Fruit fly (Drosophila melanogaster): ENCODE results near the gene CG31388.

CG31388 gene

dm6 chr3R:11219883-11220282 lies 17.7 kb upstream of the CG31388 start, which contains the start of gene CG6689:
CG6689 (minus strand) TSS chr3R:11220064.
- no peak for TF ChIP-seq CG17801 (GFP tag; optimal IDR thresholded peaks at IDR 0.05; ENCODE audit: partially characterized antibody)

DNA sequence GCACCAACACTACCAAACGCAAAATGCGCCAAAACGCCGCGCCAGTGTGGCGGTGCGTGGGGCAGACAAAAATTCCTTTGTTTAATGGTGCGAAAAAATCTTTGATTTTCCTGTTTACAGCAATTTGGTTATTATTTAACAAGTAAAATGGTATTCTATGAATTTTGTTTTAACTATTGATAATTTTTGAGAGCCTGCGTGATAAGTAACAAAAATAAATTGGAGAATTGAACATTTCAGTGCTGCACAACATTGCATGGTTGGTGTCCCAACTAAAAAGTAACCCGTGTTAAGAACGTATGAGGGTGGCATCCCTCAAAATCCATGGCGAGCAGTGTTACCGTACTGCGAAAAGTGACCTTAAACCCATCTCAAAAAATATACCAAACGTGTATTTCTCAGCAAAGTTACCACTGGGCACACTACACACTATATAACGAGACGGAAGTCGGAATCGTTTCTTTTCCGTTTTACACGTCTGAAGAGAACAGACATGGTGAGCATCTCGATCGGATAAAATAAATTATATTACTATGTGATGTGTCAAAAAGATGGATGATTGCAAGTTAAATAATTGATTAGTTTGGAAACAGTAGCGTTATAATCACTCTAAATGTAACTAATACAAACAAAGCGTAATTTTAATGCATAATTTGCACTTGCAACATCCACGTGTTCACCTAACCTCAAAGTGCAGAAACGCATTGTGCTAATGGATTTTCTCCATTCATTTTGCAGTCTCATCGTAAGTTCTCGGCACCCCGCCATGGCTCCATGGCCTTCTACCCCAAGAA lies 16.0 kb upstream of the CG31388 start, which contains the start of the genes CG6693 and RpL3:
Gene CG6693, minus strand, starts transcription at position 203 of the 794 bp plus-strand sequence.
Gene RpL3, plus strand, starts transcription at position 458 of the 794 bp plus-strand sequence.
- TF ChIP-seq CG17801 (GFP tag; optimal IDR thresholded peaks at IDR 0.05; ENCODE audit: partially characterized antibody), result peak; percentile 84

DNA sequence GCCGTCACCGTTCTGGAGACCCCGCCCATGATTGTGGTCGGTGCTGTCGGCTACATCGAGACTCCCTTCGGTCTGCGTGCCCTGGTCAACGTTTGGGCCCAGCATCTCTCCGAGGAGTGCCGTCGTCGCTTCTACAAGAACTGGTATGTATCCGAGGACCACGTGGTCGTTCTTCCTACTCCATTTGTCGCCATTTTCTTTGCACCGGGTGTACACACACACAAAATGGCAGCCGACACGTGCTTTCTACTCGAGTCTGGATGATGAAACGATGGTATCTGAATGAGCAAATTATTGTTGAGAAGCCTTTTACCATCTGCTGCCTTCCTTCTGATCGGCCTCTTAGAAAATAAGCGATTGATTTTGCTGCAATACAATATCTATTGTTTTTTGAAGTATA lies 15.0 kb upstream of the CG31388 start:
- TF ChIP-seq CG17801 (GFP tag; optimal IDR thresholded peaks at IDR 0.05; ENCODE audit: partially characterized antibody), result no peak

- TF ChIP-seq CG17801 (GFP tag; optimal IDR thresholded peaks at IDR 0.05; ENCODE audit: partially characterized antibody), result no peak
Observed at dm6 chr3R:11224478-11224877, 13.1 kb upstream of the CG31388 start.

DNA sequence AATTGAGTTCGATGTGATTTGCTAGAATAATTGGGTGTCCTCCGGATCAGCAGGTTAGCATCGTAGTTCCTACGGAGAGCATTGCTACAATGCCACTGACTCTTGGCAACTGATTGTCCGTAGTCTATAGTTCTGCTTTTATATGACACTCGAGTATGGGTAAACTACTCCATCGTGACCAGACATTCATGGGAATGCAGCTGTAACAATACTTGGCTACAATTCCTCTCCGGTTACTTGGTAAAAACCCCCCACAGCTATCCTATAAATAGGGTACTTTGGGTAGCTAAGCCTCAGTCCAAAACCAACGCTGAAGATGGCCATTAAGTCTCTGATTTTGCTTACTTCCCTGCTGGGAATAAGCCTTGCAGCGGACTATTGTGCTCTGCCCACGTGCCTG lies 12.4 kb upstream of the CG31388 start, which contains the start of gene scpr-C:
Gene scpr-C, plus strand, starts transcription at position 301 of the 400 bp plus-strand sequence.
- no peak for TF ChIP-seq CG17801 (GFP tag; optimal IDR thresholded peaks at IDR 0.05; ENCODE audit: partially characterized antibody)

dm6 chr3R:11226496-11226895 lies 11.1 kb upstream of the CG31388 start, which contains the start of gene CG17726:
CG17726 (plus strand) TSS chr3R:11226762.
- TF ChIP-seq CG17801 (GFP tag; optimal IDR thresholded peaks at IDR 0.05; ENCODE audit: partially characterized antibody), result peak; percentile 98

- TF ChIP-seq CG17801 (GFP tag; optimal IDR thresholded peaks at IDR 0.05; ENCODE audit: partially characterized antibody), result no peak
Observed at dm6 chr3R:11230392-11230791, 7.2 kb upstream of the CG31388 start, which contains the start of gene GCC88. GCC88 (minus strand) TSS chr3R:11230600.

DNA sequence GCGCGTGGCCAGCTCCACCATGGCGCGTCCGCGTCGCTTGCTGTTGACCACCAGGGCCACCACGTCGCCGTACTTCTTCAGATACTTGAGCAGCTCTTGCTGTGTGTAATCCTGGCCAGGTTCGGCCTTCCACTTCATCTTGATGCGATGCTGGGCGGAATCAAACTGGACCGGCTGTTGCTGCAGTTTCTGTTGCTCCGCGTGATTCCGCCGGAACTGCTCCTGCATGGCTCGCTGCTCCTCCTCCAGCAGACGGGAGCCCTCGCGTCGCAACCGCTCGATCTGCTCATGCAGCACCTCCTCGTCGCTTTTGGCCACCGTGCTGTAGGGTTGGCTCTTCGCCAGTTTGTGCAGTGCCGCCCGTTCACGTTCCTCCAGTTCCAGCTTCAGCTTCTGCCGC lies 6.6 kb upstream of the CG31388 start:
- no peak for TF ChIP-seq CG17801 (GFP tag; optimal IDR thresholded peaks at IDR 0.05; ENCODE audit: partially characterized antibody)

DNA sequence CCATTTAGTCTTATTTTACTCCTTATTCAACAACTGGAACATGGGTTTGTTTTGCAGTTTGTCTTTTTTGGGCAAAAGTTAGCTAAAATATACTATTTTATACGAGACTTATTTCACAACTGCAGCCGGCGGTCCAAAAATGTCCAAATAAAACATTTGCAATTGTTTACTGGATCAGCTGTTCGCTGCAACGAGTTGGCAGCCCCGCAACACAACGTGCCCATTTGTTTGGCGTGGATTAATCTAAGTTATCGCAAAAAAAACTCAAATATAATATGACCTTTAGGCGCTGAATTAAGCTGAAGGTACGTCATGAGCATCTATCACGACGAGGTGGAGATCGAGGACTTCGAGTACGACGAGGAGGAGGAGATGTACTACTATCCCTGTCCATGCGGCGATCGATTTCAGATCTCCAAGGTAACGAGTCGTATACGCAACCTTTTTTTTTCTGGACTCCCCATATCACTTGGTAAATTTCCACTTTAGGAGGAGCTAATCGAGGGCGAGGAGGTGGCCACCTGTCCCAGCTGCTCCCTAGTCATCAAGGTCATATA lies 5.8 kb upstream of the CG31388 start, which contains the start of the genes CG17187 and Dph3:
Gene CG17187, minus strand, starts transcription at position 175 of the 557 bp plus-strand sequence.
Gene Dph3, plus strand, starts transcription at position 208 of the 557 bp plus-strand sequence.
- TF ChIP-seq CG17801 (GFP tag; optimal IDR thresholded peaks at IDR 0.05; ENCODE audit: partially characterized antibody), result no peak

- TF ChIP-seq CG17801 (GFP tag; optimal IDR thresholded peaks at IDR 0.05; ENCODE audit: partially characterized antibody), result no peak
Observed at dm6 chr3R:11234918-11235371, 2.7 kb upstream of the CG31388 start, which contains the start of the genes Arfip and CG17721. Arfip (minus strand) TSS chr3R:11235013. CG17721 (plus strand) TSS chr3R:11235140.

DNA sequence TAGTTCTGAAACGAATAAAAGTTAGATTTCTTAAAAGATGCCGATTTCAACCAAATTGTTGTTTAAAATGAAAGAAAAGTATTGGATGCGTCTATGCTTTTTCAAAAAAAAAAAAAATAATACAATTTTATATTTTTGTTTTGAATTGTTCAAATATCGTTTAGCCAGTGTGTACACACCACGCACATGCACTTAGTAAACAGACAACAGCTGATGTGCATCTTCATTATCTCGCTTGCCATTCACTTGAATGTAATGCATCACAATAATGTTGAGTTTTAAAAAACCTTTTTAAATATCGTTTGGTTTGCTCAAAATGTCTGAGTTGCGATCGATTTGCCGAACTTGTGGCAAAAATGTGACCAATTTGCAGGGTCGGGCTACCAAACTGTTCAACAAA lies 1.6 kb upstream of the CG31388 start, which contains the start of gene CG31441:
Gene CG31441, plus strand, starts transcription at position 246 of the 400 bp plus-strand sequence.
- TF ChIP-seq CG17801 (GFP tag; optimal IDR thresholded peaks at IDR 0.05; ENCODE audit: partially characterized antibody), result no peak

DNA sequence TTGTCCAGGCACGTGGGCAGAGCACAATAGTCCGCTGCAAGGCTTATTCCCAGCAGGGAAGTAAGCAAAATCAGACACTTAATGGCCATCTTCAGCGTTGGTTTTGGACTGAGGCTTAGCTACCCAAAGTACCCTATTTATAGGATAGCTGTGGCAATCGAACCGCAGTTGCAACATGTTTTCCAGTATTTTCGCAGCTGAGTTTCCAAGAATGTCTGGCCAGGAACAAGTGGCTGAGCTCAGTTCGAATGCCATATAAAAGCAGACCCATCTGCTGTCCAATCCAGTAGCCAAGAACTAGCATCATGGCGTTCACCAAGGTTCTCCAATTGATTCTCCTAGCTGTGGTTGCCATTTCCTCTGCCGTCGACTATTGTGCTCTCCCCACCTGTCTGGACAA lies 3.3 kb downstream of the CG31388 start, which contains the start of the genes scpr-B and scpr-A:
Gene scpr-B, minus strand, starts transcription at position 101 of the 400 bp plus-strand sequence.
Gene scpr-A, plus strand, starts transcription at position 293 of the 400 bp plus-strand sequence.
- TF ChIP-seq CG17801 (GFP tag; optimal IDR thresholded peaks at IDR 0.05; ENCODE audit: partially characterized antibody), result no peak

DNA sequence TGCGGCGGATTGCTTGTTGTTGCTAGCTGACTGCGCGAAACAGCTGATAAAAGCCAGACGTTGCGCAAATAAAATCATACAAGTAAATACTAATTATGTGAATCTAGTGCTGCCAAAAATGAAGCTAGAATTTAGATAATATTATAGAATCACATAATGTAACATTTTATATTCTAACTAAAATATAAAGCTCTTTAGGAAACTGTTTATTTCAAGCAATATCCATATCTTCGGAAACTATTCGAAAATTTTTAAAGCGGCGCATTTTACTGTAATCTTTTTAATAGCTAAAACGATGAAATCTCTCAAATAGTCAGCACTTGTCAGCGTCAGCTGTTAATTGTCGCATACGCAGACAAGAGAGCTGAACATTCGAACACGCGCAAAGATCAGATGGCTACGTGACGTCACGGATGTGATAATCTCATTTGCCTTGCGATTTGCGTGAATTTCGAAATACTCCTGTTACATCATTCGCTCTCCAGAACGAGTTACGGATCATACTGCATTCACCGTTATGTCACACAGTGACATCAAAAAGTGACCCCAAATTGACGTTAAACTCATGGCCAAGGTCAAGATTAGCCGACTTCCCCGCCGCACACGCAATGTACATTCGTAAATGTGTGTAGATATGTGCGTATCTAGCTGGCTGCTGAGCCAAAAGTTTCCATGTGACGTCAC lies 5.6 kb downstream of the CG31388 start:
- no peak for TF ChIP-seq CG17801 (GFP tag; optimal IDR thresholded peaks at IDR 0.05; ENCODE audit: partially characterized antibody)

dm6 chr3R:11243951-11244660 lies 6.5 kb downstream of the CG31388 start, which contains the start of the genes CG17734 and CG5214:
CG17734 (minus strand) TSS chr3R:11243999.
CG5214 (plus strand) TSS chr3R:11244302.
- no peak for TF ChIP-seq CG17801 (GFP tag; optimal IDR thresholded peaks at IDR 0.05; ENCODE audit: partially characterized antibody)

Data from ovary, adult (tissue).